Fruit fly (Drosophila melanogaster) whole organism, embryonic: ENCODE measurements around the gene MEP-1.

Experiments
- CG10654 ChIP-seq: fragments of 200-800 bp; sonication (Bioruptor generic); optimal IDR thresholded peaks from 2 replicates; lab custom pipeline; 2016; ENCODE audit warnings: missing biosample characterization, missing genetic modification characterization
- CG11695 ChIP-seq: fragments of 200-800 bp; sonication (Bioruptor generic); IDR thresholded peaks from 3 replicates; pipeline ENCODE4 v1.3.6; 2022; ENCODE audit warnings: missing biosample characterization, missing genetic modification characterization
- CG13894 ChIP-seq: fragments of 200-800 bp; sonication (Bioruptor generic); optimal IDR thresholded peaks from 3 replicates; lab custom pipeline; 2018; ENCODE audit warnings: missing biosample characterization, mild to moderate bottlenecking, missing genetic modification characterization, moderate library complexity
- CG16779 ChIP-seq: fragments of 200-800 bp; sonication (Bioruptor generic); IDR thresholded peaks from 2 replicates; pipeline ENCODE4 v1.3.6; 2022; ENCODE audit warnings: missing biosample characterization, missing genetic modification characterization
- CG2712 ChIP-seq: fragments of 200-800 bp; optimal IDR thresholded peaks from 3 replicates; lab custom pipeline; 2019; ENCODE audit warnings: missing biosample characterization, mild to moderate bottlenecking, missing genetic modification characterization, moderate library complexity
- CG31441 ChIP-seq: fragments of 200-800 bp; sonication (Bioruptor generic); IDR thresholded peaks from 2 replicates; pipeline ENCODE4 v1.3.6; 2022; ENCODE audit warnings: missing biosample characterization, missing genetic modification characterization
- CG32532 ChIP-seq: fragments of 200-800 bp; sonication (Bioruptor generic); IDR thresholded peaks from 2 replicates; pipeline ENCODE4 v1.3.6; 2022; ENCODE audit warnings: missing biosample characterization, missing genetic modification characterization
- CG3847 ChIP-seq: fragments of 200-800 bp; sonication (Bioruptor generic); IDR thresholded peaks from 2 replicates; pipeline ENCODE4 v1.3.6; 2022; ENCODE audit warnings: missing biosample characterization, missing genetic modification characterization
- CG42726 ChIP-seq: fragments of 200-800 bp; sonication (Bioruptor generic); IDR thresholded peaks from 2 replicates; pipeline ENCODE4 v1.3.6; 2022; ENCODE audit warnings: missing biosample characterization, missing genetic modification characterization; ENCODE audit not compliant: partially characterized antibody
- CG4404 ChIP-seq: fragments of 200-800 bp; sonication (Bioruptor generic); IDR thresholded peaks from 2 replicates; pipeline ENCODE4 v1.3.6; 2022; ENCODE audit warnings: missing biosample characterization, missing genetic modification characterization
- CG6175 ChIP-seq: fragments of 200-800 bp; sonication (Bioruptor generic); IDR thresholded peaks from 3 replicates; pipeline ENCODE4 v1.3.6; 2022; ENCODE audit warnings: missing biosample characterization, missing genetic modification characterization
- CG6654 ChIP-seq: fragments of 200-800 bp; sonication (Bioruptor generic); optimal IDR thresholded peaks from 2 replicates; lab custom pipeline; 2017; ENCODE audit warnings: missing biosample characterization, mild to moderate bottlenecking, missing genetic modification characterization
- CG6689 ChIP-seq: fragments of 200-800 bp; sonication (Bioruptor generic); IDR thresholded peaks from 2 replicates; pipeline ENCODE4 v1.3.6; 2022; ENCODE audit warnings: missing biosample characterization, missing genetic modification characterization
- CkIIα-i1 ChIP-seq: fragments of 200-800 bp; sonication (Bioruptor generic); IDR thresholded peaks from 2 replicates; pipeline ENCODE4 v1.3.6; 2022; ENCODE audit warnings: missing biosample characterization, missing genetic modification characterization
- D19B ChIP-seq: fragments of 200-800 bp; sonication (Bioruptor generic); optimal IDR thresholded peaks from 2 replicates; lab custom pipeline; 2017; ENCODE audit warnings: missing biosample characterization, mild to moderate bottlenecking, missing genetic modification characterization
- Dbx ChIP-seq: fragments of 200-800 bp; sonication (Bioruptor generic); IDR thresholded peaks from 3 replicates; pipeline ENCODE4 v1.3.6; 2022; ENCODE audit warnings: missing biosample characterization, missing genetic modification characterization
- Deaf1 ChIP-seq: fragments of 200-800 bp; optimal IDR thresholded peaks from 3 replicates; lab custom pipeline; 2019; ENCODE audit warnings: missing biosample characterization, mild to moderate bottlenecking, missing genetic modification characterization, moderate library complexity
- Dfd ChIP-seq, 2 experiments: fragments of >200 bp; optimal IDR thresholded peaks; 2 replicates each; lab custom pipeline; 2017; ENCODE audit warnings: missing biosample characterization in 2 of 2, missing genetic modification characterization in 2 of 2
- HmgZ ChIP-seq: fragments of 200-800 bp; sonication (Bioruptor generic); optimal IDR thresholded peaks from 2 replicates; lab custom pipeline; 2018; ENCODE audit warnings: missing biosample characterization, mild to moderate bottlenecking, missing genetic modification characterization
- Hr39 ChIP-seq: fragments of >200 bp; optimal IDR thresholded peaks from 2 replicates; lab custom pipeline; 2017
- Hr78 ChIP-seq, 2 experiments: fragments of 200-800 bp in 1 of 2; fragments of >200 bp in 1 of 2; sonication (Bioruptor generic) in 1 of 2; optimal IDR thresholded peaks; 2 replicates each; lab custom pipeline; 2017 to 2019; ENCODE audit warnings: missing biosample characterization in 2 of 2, missing genetic modification characterization in 2 of 2, mild to moderate bottlenecking in 1 of 2, moderate library complexity in 1 of 2
- Jarid2 ChIP-seq: fragments of 200-800 bp; sonication (Bioruptor generic); optimal IDR thresholded peaks from 3 replicates; lab custom pipeline; 2017; ENCODE audit warnings: mild to moderate bottlenecking, missing biosample characterization, missing genetic modification reagents, missing genetic modification characterization
- Kr ChIP-seq: fragments of 200-800 bp; sonication (Bioruptor generic); optimal IDR thresholded peaks from 2 replicates; lab custom pipeline; 2017; ENCODE audit warnings: missing biosample characterization, mild to moderate bottlenecking, missing genetic modification characterization
- Lpt ChIP-seq: fragments of >200 bp; optimal IDR thresholded peaks from 2 replicates; lab custom pipeline; 2018; ENCODE audit warnings: missing biosample characterization, missing genetic modification characterization
- Max ChIP-seq: fragments of 200-800 bp; sonication (Bioruptor generic); optimal IDR thresholded peaks from 2 replicates; lab custom pipeline; 2016; ENCODE audit warnings: missing biosample characterization, mild to moderate bottlenecking, missing genetic modification characterization
- NC2β ChIP-seq: fragments of 200-800 bp; sonication (Bioruptor generic); optimal IDR thresholded peaks from 2 replicates; lab custom pipeline; 2016; ENCODE audit warnings: missing biosample characterization, missing genetic modification characterization
- Nf-YB ChIP-seq: fragments of 200-800 bp; sonication (Bioruptor generic); optimal IDR thresholded peaks from 3 replicates; lab custom pipeline; 2019; ENCODE audit warnings: missing biosample characterization, mild to moderate bottlenecking, missing genetic modification characterization, moderate library complexity
- Poxn ChIP-seq: fragments of 200-800 bp; sonication (Bioruptor generic); IDR thresholded peaks from 2 replicates; pipeline ENCODE4 v1.3.6; 2022; ENCODE audit warnings: missing biosample characterization, missing genetic modification characterization
- Sox100B ChIP-seq: fragments of 200-800 bp; sonication (Bioruptor generic); optimal IDR thresholded peaks from 3 replicates; lab custom pipeline; 2018; ENCODE audit warnings: missing biosample characterization, mild to moderate bottlenecking, missing genetic modification characterization
- Trl ChIP-seq, 3 experiments: fragments of >200 bp in 2 of 3; fragments of 200-800 bp in 1 of 3; sonication (Bioruptor generic) in 1 of 3; optimal IDR thresholded peaks; 2 replicates in 1 of 3; 3 replicates in 2 of 3; lab custom pipeline; 2016 to 2017; ENCODE audit warnings: missing biosample characterization in 1 of 3, missing genetic modification characterization in 1 of 3
- ato ChIP-seq: fragments of 200-800 bp; sonication (Bioruptor generic); IDR thresholded peaks from 2 replicates; pipeline ENCODE4 v1.3.6; 2022; ENCODE audit warnings: missing biosample characterization, missing genetic modification characterization; ENCODE audit not compliant: partially characterized antibody
- fd3F ChIP-seq: fragments of 200-800 bp; sonication (Bioruptor generic); optimal IDR thresholded peaks from 2 replicates; lab custom pipeline; 2018; ENCODE audit warnings: missing biosample characterization, mild to moderate bottlenecking, missing genetic modification characterization, moderate library complexity
- fd96Cb ChIP-seq: fragments of 200-800 bp; sonication (Bioruptor generic); optimal IDR thresholded peaks from 2 replicates; lab custom pipeline; 2018; ENCODE audit warnings: missing biosample characterization, mild to moderate bottlenecking, missing genetic modification characterization, moderate library complexity
- ftz-f1 ChIP-seq: fragments of 200-800 bp; sonication (Bioruptor generic); optimal IDR thresholded peaks from 2 replicates; lab custom pipeline; 2016; ENCODE audit warnings: missing biosample characterization, missing genetic modification characterization
- h ChIP-seq: fragments of >200 bp; optimal IDR thresholded peaks from 2 replicates; lab custom pipeline; 2017
- hbn ChIP-seq: fragments of 200-800 bp; sonication (Bioruptor generic); IDR thresholded peaks from 2 replicates; pipeline ENCODE4 v1.3.6; 2022; ENCODE audit warnings: missing biosample characterization, missing genetic modification characterization; ENCODE audit not compliant: partially characterized antibody
- kah ChIP-seq: fragments of 200-800 bp; sonication (Bioruptor generic); optimal IDR thresholded peaks from 2 replicates; lab custom pipeline; 2018; ENCODE audit warnings: missing biosample characterization, mild to moderate bottlenecking, missing genetic modification characterization
- klu ChIP-seq: fragments of 200-800 bp; sonication (Bioruptor generic); IDR thresholded peaks from 2 replicates; pipeline ENCODE4 v1.3.6; 2022; ENCODE audit warnings: missing biosample characterization, missing genetic modification characterization
- lab ChIP-seq: fragments of 200-800 bp; sonication (Bioruptor generic); optimal IDR thresholded peaks from 3 replicates; lab custom pipeline; 2017; ENCODE audit warnings: missing biosample characterization, missing genetic modification characterization, mild to moderate bottlenecking, moderate library complexity, missing genetic modification reagents
- nau ChIP-seq: fragments of 200-800 bp; sonication (Bioruptor generic); optimal IDR thresholded peaks from 3 replicates; lab custom pipeline; 2017; ENCODE audit warnings: missing biosample characterization, mild to moderate bottlenecking, missing genetic modification characterization, missing genetic modification reagents
- psq ChIP-seq: fragments of 200-800 bp; sonication (Bioruptor generic); optimal IDR thresholded peaks from 2 replicates; lab custom pipeline; 2017; ENCODE audit warnings: missing biosample characterization, missing genetic modification characterization
- pzg ChIP-seq: fragments of 200-800 bp; sonication (Bioruptor generic); optimal IDR thresholded peaks from 3 replicates; lab custom pipeline; 2018; ENCODE audit warnings: missing biosample characterization, mild to moderate bottlenecking, missing genetic modification characterization, moderate library complexity
- rib ChIP-seq: fragments of 200-800 bp; sonication (Bioruptor generic); IDR thresholded peaks from 2 replicates; pipeline ENCODE4 v1.3.6; 2022; ENCODE audit warnings: missing biosample characterization, missing genetic modification characterization
- sisA ChIP-seq: fragments of 200-800 bp; sonication (Bioruptor generic); IDR thresholded peaks from 2 replicates; pipeline ENCODE4 v1.3.6; 2022; ENCODE audit warnings: missing biosample characterization, missing genetic modification characterization
- slbo ChIP-seq: fragments of 200-800 bp; sonication (Bioruptor generic); IDR thresholded peaks from 2 replicates; pipeline ENCODE4 v1.3.6; 2022; ENCODE audit warnings: missing biosample characterization, missing genetic modification characterization
- sr ChIP-seq: fragments of 200-800 bp; sonication (Bioruptor generic); IDR thresholded peaks from 3 replicates; pipeline ENCODE4 v1.3.6; 2022; ENCODE audit warnings: missing biosample characterization, missing genetic modification characterization
- stc ChIP-seq: fragments of 200-800 bp; sonication (Bioruptor generic); IDR thresholded peaks from 2 replicates; pipeline ENCODE4 v1.3.6; 2022; ENCODE audit warnings: missing biosample characterization, missing genetic modification characterization
- tna ChIP-seq: fragments of 200-800 bp; sonication (Bioruptor generic); IDR thresholded peaks from 2 replicates; pipeline ENCODE4 v1.3.6; 2022; ENCODE audit warnings: missing biosample characterization, missing genetic modification characterization; ENCODE audit not compliant: partially characterized antibody
- ttk ChIP-seq: fragments of 200-800 bp; sonication (Bioruptor generic); IDR thresholded peaks from 2 replicates; pipeline ENCODE4 v2.1.2; 2022; ENCODE audit warnings: missing biosample characterization, missing genetic modification characterization
- zen2 ChIP-seq: fragments of 200-800 bp; sonication (Bioruptor generic); IDR thresholded peaks from 3 replicates; pipeline ENCODE4 v1.3.6; 2022; ENCODE audit warnings: missing biosample characterization, missing genetic modification characterization; ENCODE audit not compliant: partially characterized antibody

Gene MEP-1

DNA sequence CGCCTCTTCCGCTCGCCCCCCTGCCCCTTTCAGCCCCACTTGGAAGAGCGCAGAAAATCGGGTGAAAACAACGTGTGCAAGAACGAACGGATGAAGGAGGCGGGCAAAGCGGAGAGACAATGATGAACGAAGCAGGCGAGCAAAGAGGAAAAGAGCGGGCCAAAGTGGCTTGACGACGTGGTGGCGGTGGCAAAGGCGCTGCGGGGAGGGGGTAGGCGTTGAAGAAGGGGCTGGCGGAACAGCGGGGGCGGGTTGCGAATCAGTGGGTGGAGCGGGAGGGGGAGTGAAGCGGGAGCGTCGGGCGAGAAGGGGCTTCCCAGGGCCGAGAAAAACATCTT lies 1.2 kb downstream of the MEP-1 start (continued):
- 0 out of 3 replicates have a peak, but pooled peaks have one; percentile 9 for TF ChIP-seq Dbx (GFP tag; lab: Robert Waterston, UW)
- no peak for TF ChIP-seq Nf-YB (GFP tag; lab: Kevin White, UChicago)
- TF ChIP-seq NC2β (GFP tag; lab: Kevin White, UChicago), result no peak
- TF ChIP-seq zen2 (GFP tag; lab: Robert Waterston, UW), result peak; percentile 38; the same call in 1 of the 3 replicates
- TF ChIP-seq pzg (GFP tag; lab: Kevin White, UChicago), result peak; percentile 20
- TF ChIP-seq CG4404 (GFP tag; lab: Robert Waterston, UW), result no peak
- TF ChIP-seq hbn, result 0 out of 2 replicates have a peak, but pooled peaks have one; percentile 20
- no peak for TF ChIP-seq ato (GFP tag; lab: Robert Waterston, UW)
- TF ChIP-seq CG13894, result peak; percentile 20
- peak; percentile 66 for TF ChIP-seq klu (GFP tag; lab: Robert Waterston, UW)
- TF ChIP-seq rib, result peak; percentile 88
- peak in 1 of 2 experiments; percentile 5 for TF ChIP-seq Dfd (GFP tag; optimal IDR thresholded peaks at IDR 0.05; lab: Kevin White, UChicago)
- TF ChIP-seq psq (GFP tag; lab: Kevin White, UChicago), result peak; percentile 100
- no peak for TF ChIP-seq tna (GFP tag; lab: Robert Waterston, UW)
- no peak for TF ChIP-seq CG42726 (GFP tag; lab: Robert Waterston, UW)
- peak; percentile 36 for TF ChIP-seq h
- TF ChIP-seq Trl (optimal IDR thresholded peaks at IDR 0.05; lab: Kevin White, UChicago), result peak; percentile 5 to 6
- TF ChIP-seq Trl (GFP tag; optimal IDR thresholded peaks at IDR 0.05; lab: Kevin White, UChicago), result no peak
- no peak for TF ChIP-seq kah (GFP tag; lab: Kevin White, UChicago)
- TF ChIP-seq Poxn (GFP tag; lab: Robert Waterston, UW), result no peak
- peak; percentile 5 for TF ChIP-seq nau (GFP tag; lab: Kevin White, UChicago)
- 0 out of 2 replicates have a peak, but pooled peaks have one; percentile 11 for TF ChIP-seq ttk
- TF ChIP-seq CG10654 (GFP tag; lab: Kevin White, UChicago), result no peak
- TF ChIP-seq stc, result 0 out of 2 replicates have a peak, but pooled peaks have one; percentile 14
- no peak for TF ChIP-seq D19B (GFP tag; lab: Kevin White, UChicago)
- peak; percentile 55 for TF ChIP-seq CG32532 (GFP tag; lab: Robert Waterston, UW)
- peak; percentile 87 for TF ChIP-seq sr
- peak; percentile 6 for TF ChIP-seq HmgZ (tag; lab: Kevin White, UChicago)
- 0 out of 2 replicates have a peak, but pooled peaks have one; percentile 19 for TF ChIP-seq sisA
- TF ChIP-seq CG6175 (GFP tag; lab: Robert Waterston, UW), result peak; percentile 51; the same call in 1 of the 3 replicates
- TF ChIP-seq Deaf1 (tag; lab: Kevin White, UChicago), result peak; percentile 28
- TF ChIP-seq CG31441 (GFP tag; lab: Robert Waterston, UW), result no peak
- peak; percentile 35; the same call in 1 of the 2 replicates for TF ChIP-seq slbo
- peak; percentile 6 for TF ChIP-seq lab (GFP tag; lab: Kevin White, UChicago)
- TF ChIP-seq Lpt (GFP tag; lab: Kevin White, UChicago), result no peak
- TF ChIP-seq Hr39, result no peak
- TF ChIP-seq ftz-f1, result peak; percentile 3
- no peak for TF ChIP-seq CG6654
- TF ChIP-seq, all 482 proteins: peak for 42

DNA sequence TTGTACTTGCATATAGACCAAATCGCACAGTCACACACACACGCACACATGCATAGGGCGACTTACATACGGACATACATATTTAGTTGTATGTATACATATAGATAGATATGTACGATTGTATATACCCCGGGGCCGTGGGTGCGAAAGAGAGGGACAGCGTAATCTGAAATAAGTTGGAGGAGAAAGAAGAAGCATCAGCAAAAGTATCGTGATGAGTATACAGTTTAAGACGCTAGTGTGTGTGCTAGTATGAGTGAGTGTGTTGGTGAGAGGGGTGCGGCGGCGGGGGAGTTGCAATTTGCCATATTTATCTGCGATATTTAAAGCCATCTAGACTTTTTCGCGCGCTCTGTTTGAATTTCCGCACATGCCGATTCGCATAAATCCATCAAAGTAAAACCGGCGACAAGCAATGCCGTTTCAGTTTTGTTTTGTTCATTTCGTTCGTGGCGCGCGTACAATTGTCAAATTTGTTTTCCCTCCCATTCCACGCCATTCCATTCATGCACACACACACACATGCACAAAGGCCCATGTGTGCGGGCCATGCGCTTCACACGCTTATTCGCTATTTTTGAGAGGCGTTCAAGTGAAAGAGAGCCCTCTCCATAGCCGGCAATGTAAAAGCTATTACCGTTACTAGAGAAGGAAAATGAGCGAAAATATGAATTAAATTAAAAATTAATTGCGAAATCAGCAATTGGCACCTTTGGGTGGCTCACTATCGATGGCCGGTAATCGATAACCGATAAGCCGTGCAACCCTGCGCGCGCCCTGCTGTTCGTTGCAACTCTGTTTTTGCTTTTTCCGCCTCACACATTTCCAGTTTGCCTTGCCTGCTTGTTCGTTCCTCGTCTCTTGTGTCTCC lies 3.6 kb downstream of the MEP-1 start:
- TF ChIP-seq fd3F (GFP tag; lab: Kevin White, UChicago) (peak; percentile 73), CG2712 (peak; percentile 64), Jarid2 (GFP tag; lab: Kevin White, UChicago) (peak; percentile 59), CkIIα-i1 (GFP tag; lab: Robert Waterston, UW) (no peak), CG11695 (GFP tag; lab: Robert Waterston, UW) (peak; percentile 64), CG6689 (GFP tag; lab: Robert Waterston, UW) (peak; percentile 61), fd96Cb (tag; lab: Kevin White, UChicago) (peak; percentile 20), Hr39 (no peak), Max (peak; percentile 84), CG3847 (GFP tag; lab: Robert Waterston, UW) (peak; percentile 73), Hr78 (GFP tag; optimal IDR thresholded peaks at IDR 0.05; lab: Kevin White, UChicago) (no peak), CG16779 (GFP tag; lab: Robert Waterston, UW) (peak; percentile 74), Kr (GFP tag; lab: Kevin White, UChicago) (peak; percentile 51), Sox100B (GFP tag; lab: Kevin White, UChicago) (peak; percentile 86)
